Worm (Caenorhabditis elegans) whole organism, midembryonic: Measurements from ENCODE around the gene nucb-1.

ENCODE experiments used
- T22C8.4 ChIP-seq: fragments of 200-800 bp; sonication (Bioruptor generic); IDR thresholded peaks from 2 replicates; pipeline ENCODE4 v1.3.6; 2022; ENCODE audit warnings: missing genetic modification characterization, missing compliant biosample characterization
- cog-1 ChIP-seq: sonication (generic microtip); optimal IDR thresholded peaks from 2 replicates; lab custom pipeline; 2016; ENCODE audit warnings: missing genetic modification characterization, missing compliant biosample characterization
- flt-1 ChIP-seq: fragments of 200-800 bp; sonication (Bioruptor generic); IDR thresholded peaks from 2 replicates; pipeline ENCODE4 v1.3.6; 2022; ENCODE audit warnings: missing genetic modification characterization, missing compliant biosample characterization
- klf-2 ChIP-seq: fragments of 200-800 bp; sonication (Bioruptor generic); conservative IDR thresholded peaks from 2 replicates; pipeline ENCODE4 v1.3.6; 2022; ENCODE audit warnings: missing genetic modification reagents, missing genetic modification characterization, missing compliant biosample characterization
- med-1 ChIP-seq: sonication (generic microtip); optimal IDR thresholded peaks from 2 replicates; lab custom pipeline; 2017; ENCODE audit warnings: missing genetic modification characterization, mild to moderate bottlenecking, missing compliant biosample characterization, antibody characterized with exemption, missing genetic modification reagents; ENCODE audit not compliant: insufficient read depth
- ref-1 ChIP-seq: fragments of 200-800 bp; sonication (Bioruptor generic); conservative IDR thresholded peaks from 2 replicates; pipeline ENCODE4 v1.3.6; 2022; ENCODE audit warnings: missing genetic modification reagents, missing genetic modification characterization, missing compliant biosample characterization
- tab-1 ChIP-seq: fragments of 200-800 bp; sonication (Bioruptor generic); IDR thresholded peaks from 2 replicates; pipeline ENCODE4 v1.3.6; 2022; ENCODE audit warnings: missing genetic modification characterization, missing compliant biosample characterization
- ztf-23 ChIP-seq: fragments of 200-800 bp; sonication (Bioruptor generic); IDR thresholded peaks from 2 replicates; pipeline ENCODE4 v1.3.6; 2022; ENCODE audit warnings: missing genetic modification reagents, missing genetic modification characterization, missing compliant biosample characterization
- ztf-29 ChIP-seq: fragments of 200-800 bp; sonication (Bioruptor generic); IDR thresholded peaks from 2 replicates; pipeline ENCODE4 v1.3.6; 2022; ENCODE audit warnings: missing genetic modification reagents, missing genetic modification characterization, missing compliant biosample characterization

DNA sequence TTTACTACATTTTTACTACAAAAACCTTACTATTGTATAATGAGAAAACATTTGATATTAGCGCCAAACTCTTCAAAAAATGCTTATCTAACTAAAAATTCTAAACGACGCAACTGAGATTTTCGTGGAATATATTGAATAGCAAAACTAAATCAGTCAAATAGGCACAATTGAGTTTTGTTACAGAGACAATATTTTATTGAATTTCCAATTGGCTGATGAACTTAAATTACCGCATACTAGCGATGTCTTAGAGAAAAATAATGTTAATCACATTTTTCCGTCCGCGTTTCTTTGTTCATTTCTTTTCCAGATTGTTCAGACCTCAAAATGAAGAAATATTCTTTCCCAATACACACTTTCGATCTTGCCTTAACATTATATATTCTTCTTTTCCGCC is 35.0 kb upstream of the nucb-1 start:
- TF ChIP-seq tab-1 (GFP tag; lab: Robert Waterston, UW) = no peak
- no peak for TF ChIP-seq T22C8.4
- TF ChIP-seq flt-1 (GFP tag; lab: Robert Waterston, UW) = no peak
- TF ChIP-seq ztf-29 = no peak
- TF ChIP-seq klf-2 (GFP tag; lab: Robert Waterston, UW) = no peak
- no peak for TF ChIP-seq med-1 (GFP tag; lab: Kevin White, UChicago)
- TF ChIP-seq cog-1 (tag; lab: Kevin White, UChicago) = no peak
- TF ChIP-seq ztf-23 (GFP tag; lab: Robert Waterston, UW) = no peak
- no peak for TF ChIP-seq ref-1 (GFP tag; lab: Robert Waterston, UW)
